Worm (Caenorhabditis elegans): ENCODE measurements around the gene sri-45.

The sri-45 gene

DNA sequence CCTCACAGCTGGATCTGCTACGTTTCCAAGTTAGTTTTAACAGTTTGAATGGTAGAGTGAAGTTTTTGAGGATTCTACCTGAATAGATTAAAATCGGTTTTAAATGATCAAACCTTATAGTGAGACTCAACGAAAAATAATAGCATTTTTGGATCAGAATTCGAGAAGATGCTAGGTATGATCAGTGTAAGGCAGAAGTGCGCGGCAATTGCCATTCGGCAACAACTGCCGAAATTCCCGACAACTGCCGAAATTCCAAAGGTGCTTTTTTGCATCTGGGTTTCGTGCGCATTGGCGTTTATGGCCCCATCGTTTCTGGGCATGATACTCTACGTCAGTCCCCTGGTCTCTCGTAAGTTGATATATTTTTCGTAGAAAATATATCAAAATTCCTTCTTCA, 21.9 kb upstream of the sri-45 start, which contains the start of gene T02H6.6:
Gene T02H6.6, plus strand, starts transcription at position 301 of the 400 bp plus-strand sequence.
- TF ChIP-seq Y95B8A.8 (GFP tag; IDR thresholded peaks at IDR 0.05) (no peak), pbrm-1 (GFP tag; IDR thresholded peaks at IDR 0.05) (no peak), madf-8 (GFP tag; conservative IDR thresholded peaks at IDR 0.05) (no peak)

- TF ChIP-seq egl-18 (GFP tag; IDR thresholded peaks at IDR 0.05) (no peak), F49E8.2 (tag; optimal IDR thresholded peaks at IDR 0.05; ENCODE audit: insufficient read depth) (no peak), cebp-1 (GFP tag; IDR thresholded peaks at IDR 0.05) (no peak), cebp-1 (tag; optimal IDR thresholded peaks at IDR 0.05) (no peak), lir-1 (GFP tag; conservative IDR thresholded peaks at IDR 0.05) (no peak), nfya-2 (GFP tag; IDR thresholded peaks at IDR 0.05) (no peak), B0261.1 (tag; optimal IDR thresholded peaks at IDR 0.05) (no peak), K11D2.4 (GFP tag; IDR thresholded peaks at IDR 0.05) (no peak)
Measured at ce11 chrII:682326-682725, 20.7 kb upstream of the sri-45 start, which contains the start of gene T02H6.7. Gene T02H6.7, plus strand, starts transcription at chrII:682626.

- no peak for TF ChIP-seq nhr-80 (tag; optimal IDR thresholded peaks at IDR 0.05)
- TF ChIP-seq let-607 (tag; optimal IDR thresholded peaks at IDR 0.05), result no peak
- no peak for TF ChIP-seq ztf-18 (tag; optimal IDR thresholded peaks at IDR 0.05)
- no peak for TF ChIP-seq lin-54 (GFP tag; optimal IDR thresholded peaks at IDR 0.05)
- TF ChIP-seq mcd-1 (GFP tag; IDR thresholded peaks at IDR 0.05), result no peak
- TF ChIP-seq him-1 (tag; optimal IDR thresholded peaks at IDR 0.05), result no peak
- no peak for TF ChIP-seq hrde-1 (tag; optimal IDR thresholded peaks at IDR 0.05; ENCODE audit: borderline replicate concordance)
Measured at ce11 chrII:680612-681011, 19.0 kb upstream of the sri-45 start, which contains the start of the genes T02H6.10 and T02H6.8. Gene T02H6.10, minus strand, starts transcription at chrII:680712. Gene T02H6.8, plus strand, starts transcription at chrII:680832.

ce11 chrII:678581-678980, 17.0 kb upstream of the sri-45 start, which contains the start of gene T02H6.9:
Gene T02H6.9, plus strand, starts transcription at chrII:678881.
- TF ChIP-seq Y79H2A.3 (GFP tag; conservative IDR thresholded peaks at IDR 0.05) (no peak), tbp1 (GFP tag; optimal IDR thresholded peaks at IDR 0.05) (no peak), ztf-18 (tag; optimal IDR thresholded peaks at IDR 0.05) (no peak), attf-6 (GFP tag; IDR thresholded peaks at IDR 0.05) (no peak), nhr-90 (tag; optimal IDR thresholded peaks at IDR 0.05) (no peak), efl-1 (GFP tag; optimal IDR thresholded peaks at IDR 0.05) (no peak), F37B4.10 (GFP tag; IDR thresholded peaks at IDR 0.05) (no peak), attf-3 (GFP tag; conservative IDR thresholded peaks at IDR 0.05) (no peak), B0261.1 (tag; optimal IDR thresholded peaks at IDR 0.05) (no peak), repo-1 (tag; optimal IDR thresholded peaks at IDR 0.05) (no peak), nhr-179 (tag; optimal IDR thresholded peaks at IDR 0.05) (no peak), mel-28 (tag; optimal IDR thresholded peaks at IDR 0.05; ENCODE audit: borderline replicate concordance) (no peak), tlf-1 (GFP tag; optimal IDR thresholded peaks at IDR 0.05) (no peak), snpc-4 (GFP tag; optimal IDR thresholded peaks at IDR 0.05) (no peak), snpc-4 (tag; optimal IDR thresholded peaks at IDR 0.05) (no peak), gei-17 (GFP tag; optimal IDR thresholded peaks at IDR 0.05) (no peak), rcor-1 (GFP tag; IDR thresholded peaks at IDR 0.05) (no peak), ceh-79 (tag; optimal IDR thresholded peaks at IDR 0.05) (no peak)
